Worm (Caenorhabditis elegans): ENCODE measurements around the gene Y51A2B.4.

Y51A2B.4 gene

ce11 chrV:18426280-18426679, 37.3 kb upstream of the Y51A2B.4 start, which contains the start of gene srw-83:
srw-83 (plus strand) TSS chrV:18426580.
- no peak for TF ChIP-seq nhr-10 (tag; optimal IDR thresholded peaks at IDR 0.05)
- no peak for TF ChIP-seq skn-1 (tag; optimal IDR thresholded peaks at IDR 0.05)
- no peak for TF ChIP-seq crh-2 (tag; optimal IDR thresholded peaks at IDR 0.05)
- TF ChIP-seq ama-1 (optimal IDR thresholded peaks at IDR 0.05): no peak
- TF ChIP-seq elt-1 (tag; optimal IDR thresholded peaks at IDR 0.05): no peak
- TF ChIP-seq C34F6.9 (tag; optimal IDR thresholded peaks at IDR 0.05): no peak
- TF ChIP-seq ZK546.5 (tag; optimal IDR thresholded peaks at IDR 0.05): no peak
- no peak for TF ChIP-seq unc-39 (tag; optimal IDR thresholded peaks at IDR 0.05)
- TF ChIP-seq nhr-12 (tag; optimal IDR thresholded peaks at IDR 0.05): no peak

DNA sequence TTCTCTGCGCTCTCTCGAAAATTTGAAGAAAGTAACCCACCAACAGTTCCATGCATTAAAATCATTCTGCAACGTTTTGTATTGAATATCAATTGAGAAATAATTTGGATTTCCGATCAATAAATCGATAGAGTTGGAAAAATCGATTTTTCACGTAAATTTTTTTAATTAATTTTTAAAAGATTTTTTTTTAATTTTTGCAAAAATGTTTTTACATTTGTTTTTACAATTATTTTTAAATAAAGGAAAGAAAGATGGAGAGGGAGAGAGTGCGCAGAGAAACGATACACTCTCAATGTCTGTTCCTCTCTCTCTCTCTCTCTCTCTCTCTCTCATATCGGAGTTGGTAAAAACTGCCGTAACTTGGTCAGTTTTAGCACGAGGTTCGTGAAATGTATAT, 36.6 kb upstream of the Y51A2B.4 start, which contains the start of gene ZK262.19:
TSS of gene ZK262.19 (minus strand) at position 101 of the 400 bp plus-strand sequence.
- no peak for TF ChIP-seq Y55F3AM.14 (GFP tag; optimal IDR thresholded peaks at IDR 0.05)
- TF ChIP-seq sma-3 (GFP tag; optimal IDR thresholded peaks at IDR 0.05): no peak
- no peak for TF ChIP-seq ztf-1 (GFP tag; conservative IDR thresholded peaks at IDR 0.05)
- TF ChIP-seq ceh-16 (tag; optimal IDR thresholded peaks at IDR 0.05): no peak
- no peak for TF ChIP-seq unc-39 (tag; optimal IDR thresholded peaks at IDR 0.05)
- TF ChIP-seq nhr-237 (tag; optimal IDR thresholded peaks at IDR 0.05): no peak

- TF ChIP-seq skn-1 (tag; optimal IDR thresholded peaks at IDR 0.05) (no peak), ceh-16 (tag; optimal IDR thresholded peaks at IDR 0.05) (no peak), nhr-10 (tag; optimal IDR thresholded peaks at IDR 0.05) (no peak), nhr-237 (tag; optimal IDR thresholded peaks at IDR 0.05) (no peak), peb-1 (tag; optimal IDR thresholded peaks at IDR 0.05) (no peak), aly-2 (tag; optimal IDR thresholded peaks at IDR 0.05) (no peak), zag-1 (tag; optimal IDR thresholded peaks at IDR 0.05) (no peak), ama-1 (optimal IDR thresholded peaks at IDR 0.05) (no peak), lsy-2 (tag; optimal IDR thresholded peaks at IDR 0.05) (no peak), F13H6.1 (tag; optimal IDR thresholded peaks at IDR 0.05) (no peak), dmd-4 (tag; optimal IDR thresholded peaks at IDR 0.05) (no peak), elt-3 (tag; optimal IDR thresholded peaks at IDR 0.05) (no peak), blmp-1 (tag; optimal IDR thresholded peaks at IDR 0.05; ENCODE audit: insufficient read depth) (no peak), crh-2 (tag; optimal IDR thresholded peaks at IDR 0.05) (no peak), sma-9 (GFP tag; optimal IDR thresholded peaks at IDR 0.05) (no peak), sma-9 (tag; optimal IDR thresholded peaks at IDR 0.05) (no peak), nhr-12 (tag; optimal IDR thresholded peaks at IDR 0.05) (no peak)
These were observed 35.5 kb upstream of the Y51A2B.4 start, which contains the start of gene ZK262.4 for ce11 chrV:18424471-18424870. ZK262.4 (minus strand) TSS chrV:18424571.

- TF ChIP-seq nhr-77 (tag; optimal IDR thresholded peaks at IDR 0.05): no peak
- no peak for TF ChIP-seq nhr-129 (tag; optimal IDR thresholded peaks at IDR 0.05)
These were observed 31.9 kb upstream of the Y51A2B.4 start, which contains the start of gene srj-26 for ce11 chrV:18420797-18421196. srj-26 (plus strand) TSS chrV:18421097.

ce11 chrV:18414051-18414450, 25.1 kb upstream of the Y51A2B.4 start, which contains the start of gene txt-8:
txt-8 (plus strand) TSS chrV:18414351.
- TF ChIP-seq nhr-23 (tag; optimal IDR thresholded peaks at IDR 0.05): no peak
- no peak for TF ChIP-seq mab-5 (tag; optimal IDR thresholded peaks at IDR 0.05)
- TF ChIP-seq nhr-77 (tag; optimal IDR thresholded peaks at IDR 0.05): no peak
- TF ChIP-seq nhr-11 (tag; optimal IDR thresholded peaks at IDR 0.05): no peak

- TF ChIP-seq dmd-4 (tag; optimal IDR thresholded peaks at IDR 0.05) (no peak), gmeb-1 (tag; optimal IDR thresholded peaks at IDR 0.05) (no peak), peb-1 (tag; optimal IDR thresholded peaks at IDR 0.05) (no peak), nhr-11 (tag; optimal IDR thresholded peaks at IDR 0.05) (no peak), nhr-237 (tag; optimal IDR thresholded peaks at IDR 0.05) (no peak), ceh-16 (tag; optimal IDR thresholded peaks at IDR 0.05) (no peak), ztf-4 (tag; optimal IDR thresholded peaks at IDR 0.05) (no peak), ama-1 (optimal IDR thresholded peaks at IDR 0.05) (no peak), blmp-1 (tag; optimal IDR thresholded peaks at IDR 0.05; ENCODE audit: insufficient read depth) (no peak), Y55F3AM.14 (GFP tag; optimal IDR thresholded peaks at IDR 0.05) (no peak), F13H6.1 (tag; optimal IDR thresholded peaks at IDR 0.05) (no peak)
These were observed 23.9 kb upstream of the Y51A2B.4 start, which contains the start of gene ZK262.2 for ce11 chrV:18412887-18413286. ZK262.2 (minus strand) TSS chrV:18412987.
